Fruit fly (Drosophila melanogaster): ENCODE results near the gene para.

The para gene

dm6 chrX:16547390-16547789, 14.5 kb upstream of the para start, which contains the start of gene CG9902 (continued):
- TF ChIP-seq HLH3B (GFP tag; IDR thresholded peaks at IDR 0.05), result no peak
- no peak for TF ChIP-seq CG9437 (GFP tag; optimal IDR thresholded peaks at IDR 0.05)
- peak; percentile 83 for TF ChIP-seq Lhr (GFP tag; optimal IDR thresholded peaks at IDR 0.05)
- peak; percentile 83 for TF ChIP-seq Bgb (GFP tag; IDR thresholded peaks at IDR 0.05; ENCODE audit: partially characterized antibody)
- TF ChIP-seq scrt (GFP tag; optimal IDR thresholded peaks at IDR 0.05), result no peak
- no peak for TF ChIP-seq gt (GFP tag; IDR thresholded peaks at IDR 0.05)
- TF ChIP-seq Dip3 (GFP tag; optimal IDR thresholded peaks at IDR 0.05), result no peak
- TF ChIP-seq CG12236 (GFP tag; optimal IDR thresholded peaks at IDR 0.05), result no peak
- no peak for TF ChIP-seq da (GFP tag; optimal IDR thresholded peaks at IDR 0.05)
- no peak for TF ChIP-seq Dip2 (GFP tag; IDR thresholded peaks at IDR 0.05)
- TF ChIP-seq Jarid2 (GFP tag; optimal IDR thresholded peaks at IDR 0.05), result no peak
- TF ChIP-seq Hey (tag; optimal IDR thresholded peaks at IDR 0.05), result no peak
- TF ChIP-seq MBD-R2 (GFP tag; IDR thresholded peaks at IDR 0.05), result peak; percentile 87
- no peak for TF ChIP-seq pros (GFP tag; optimal IDR thresholded peaks at IDR 0.05)
- no peak for TF ChIP-seq Spps (tag; optimal IDR thresholded peaks at IDR 0.05)
- peak; percentile 80 for TF ChIP-seq HLH4C (GFP tag; IDR thresholded peaks at IDR 0.05; ENCODE audit: partially characterized antibody)
- TF ChIP-seq Opbp (GFP tag; IDR thresholded peaks at IDR 0.05; ENCODE audit: partially characterized antibody), result peak; percentile 81
- TF ChIP-seq Taf1 (GFP tag; IDR thresholded peaks at IDR 0.05), result no peak
- TF ChIP-seq Mad (GFP tag; optimal IDR thresholded peaks at IDR 0.05), result peak; percentile 13
- TF ChIP-seq crp (GFP tag; optimal IDR thresholded peaks at IDR 0.05), result peak in 1 of 2 experiments; percentile 81
- no peak for TF ChIP-seq CG6175 (GFP tag; IDR thresholded peaks at IDR 0.05)
- no peak for TF ChIP-seq H15 (GFP tag; IDR thresholded peaks at IDR 0.05)
- TF ChIP-seq CG7987 (GFP tag; optimal IDR thresholded peaks at IDR 0.05), result peak; percentile 37
- peak; percentile 86 for TF ChIP-seq CG6791 (GFP tag; IDR thresholded peaks at IDR 0.05; ENCODE audit: partially characterized antibody)
- no peak for TF ChIP-seq cad (GFP tag; optimal IDR thresholded peaks at IDR 0.05)
- TF ChIP-seq NC2α (GFP tag; optimal IDR thresholded peaks at IDR 0.05), result no peak
- TF ChIP-seq CG5180 (GFP tag; optimal IDR thresholded peaks at IDR 0.05), result no peak
- peak in 1 of 3 experiments; percentile 31 for TF ChIP-seq Stat92E (GFP tag; optimal IDR thresholded peaks at IDR 0.05)
- TF ChIP-seq fu2 (GFP tag; optimal IDR thresholded peaks at IDR 0.05), result no peak
- peak; percentile 73 for TF ChIP-seq tna (GFP tag; IDR thresholded peaks at IDR 0.05; ENCODE audit: partially characterized antibody)
- TF ChIP-seq CG8478 (optimal IDR thresholded peaks at IDR 0.05), result no peak
- TF ChIP-seq dpn (GFP tag; optimal IDR thresholded peaks at IDR 0.05), result peak in 1 of 2 experiments; percentile 1
- no peak for TF ChIP-seq sim (GFP tag; IDR thresholded peaks at IDR 0.05)
- TF ChIP-seq esg (GFP tag; conservative IDR thresholded peaks at IDR 0.05), result no peak
- no peak for TF ChIP-seq CG12299 (tag; optimal IDR thresholded peaks at IDR 0.05)
- peak; percentile 96 for TF ChIP-seq CG4854 (GFP tag; optimal IDR thresholded peaks at IDR 0.05)
- no peak for TF ChIP-seq CG3995 (GFP tag; optimal IDR thresholded peaks at IDR 0.05)
- TF ChIP-seq CG12071 (GFP tag; optimal IDR thresholded peaks at IDR 0.05), result no peak
- TF ChIP-seq Asciz (GFP tag; optimal IDR thresholded peaks at IDR 0.05), result no peak
- TF ChIP-seq grau (tag; optimal IDR thresholded peaks at IDR 0.05), result no peak
- peak; percentile 61 for TF ChIP-seq CG42726 (GFP tag; IDR thresholded peaks at IDR 0.05; ENCODE audit: partially characterized antibody)
- peak; percentile 71; the same call in 1 of the 3 replicates for TF ChIP-seq CG11560 (tag; IDR thresholded peaks at IDR 0.05)
- TF ChIP-seq CG2199 (GFP tag; IDR thresholded peaks at IDR 0.05), result peak; percentile 75; the same call in 2 of the 3 replicates
- TF ChIP-seq eve (GFP tag; optimal IDR thresholded peaks at IDR 0.05), result no peak
- no peak for TF ChIP-seq gsb (GFP tag; IDR thresholded peaks at IDR 0.05)
- TF ChIP-seq CG8388 (GFP tag; optimal IDR thresholded peaks at IDR 0.05), result no peak
- peak; percentile 15 for TF ChIP-seq CG12155 (GFP tag; optimal IDR thresholded peaks at IDR 0.05)
- no peak for TF ChIP-seq CG18764 (GFP tag; optimal IDR thresholded peaks at IDR 0.05)
- TF ChIP-seq CG2129 (GFP tag; IDR thresholded peaks at IDR 0.05; ENCODE audit: partially characterized antibody), result peak; percentile 40; the same call in 1 of the 2 replicates
- TF ChIP-seq CG17359 (tag; optimal IDR thresholded peaks at IDR 0.05), result no peak
- no peak for TF ChIP-seq en (GFP tag; optimal IDR thresholded peaks at IDR 0.05)

Data from whole organism, embryonic.